Worm (Caenorhabditis elegans) whole organism, L3 larva: ENCODE results near the gene dmd-7.

Source experiments
- ZK546.5 ChIP-seq: sonication (generic microtip); optimal IDR thresholded peaks from 2 replicates; lab custom pipeline; 2017; ENCODE audit warnings: missing biosample characterization, missing genetic modification characterization
- aly-2 ChIP-seq: fragments of 150-350 bp; optimal IDR thresholded peaks from 2 replicates; lab custom pipeline; 2014; ENCODE audit warnings: missing biosample characterization, missing genetic modification characterization
- ama-1 ChIP-seq: fragments of 150-350 bp; optimal IDR thresholded peaks from 2 replicates; lab custom pipeline; 2018
- ceh-16 ChIP-seq: sonication (generic microtip); optimal IDR thresholded peaks from 2 replicates; lab custom pipeline; 2017; ENCODE audit warnings: missing biosample characterization, missing genetic modification characterization
- ceh-28 ChIP-seq: fragments of 150-350 bp; optimal IDR thresholded peaks from 2 replicates; lab custom pipeline; 2014; ENCODE audit warnings: missing biosample characterization, missing genetic modification reagents, missing genetic modification characterization
- ceh-9 ChIP-seq: sonication (generic microtip); optimal IDR thresholded peaks from 2 replicates; lab custom pipeline; 2018; ENCODE audit warnings: missing biosample characterization, missing genetic modification characterization
- egl-27 ChIP-seq: sonication (generic microtip); optimal IDR thresholded peaks from 4 replicates; lab custom pipeline; 2017; ENCODE audit warnings: missing biosample characterization, missing genetic modification reagents, missing genetic modification characterization
- egl-5 ChIP-seq: fragments of 150-350 bp; optimal IDR thresholded peaks from 2 replicates; lab custom pipeline; 2017; ENCODE audit warnings: missing biosample characterization, missing genetic modification reagents, missing genetic modification characterization, inconsistent platforms
- elt-1 ChIP-seq: fragments of 150-350 bp; optimal IDR thresholded peaks from 2 replicates; lab custom pipeline; 2014; ENCODE audit warnings: missing biosample characterization, missing genetic modification characterization
- elt-2 ChIP-seq: sonication (generic microtip); optimal IDR thresholded peaks from 2 replicates; lab custom pipeline; 2016; ENCODE audit warnings: missing genetic modification reagents, mild to moderate bottlenecking, missing genetic modification characterization, missing compliant biosample characterization
- elt-3 ChIP-seq, 3 experiments: fragments of 150-350 bp in 1 of 3; sonication (generic microtip) in 2 of 3; optimal IDR thresholded peaks; 2 replicates in 2 of 3; 4 replicates in 1 of 3; lab custom pipeline; 2014 to 2017; ENCODE audit warnings: missing biosample characterization in 3 of 3, missing genetic modification characterization in 3 of 3
- eor-1 ChIP-seq, 2 experiments: fragments of 150-350 bp; optimal IDR thresholded peaks; 2 replicates each; lab custom pipeline; 2014 to 2018; ENCODE audit warnings: missing biosample characterization in 2 of 2, missing genetic modification characterization in 2 of 2
- fkh-10 ChIP-seq: sonication (generic microtip); optimal IDR thresholded peaks from 2 replicates; lab custom pipeline; 2017; ENCODE audit warnings: missing biosample characterization, missing genetic modification reagents, missing genetic modification characterization
- fkh-2 ChIP-seq: fragments of 150-350 bp; optimal IDR thresholded peaks from 2 replicates; lab custom pipeline; 2014; ENCODE audit warnings: missing biosample characterization, missing genetic modification reagents, missing genetic modification characterization
- fos-1 ChIP-seq: fragments of 150-350 bp; optimal IDR thresholded peaks from 2 replicates; lab custom pipeline; 2014; ENCODE audit warnings: missing biosample characterization, missing genetic modification characterization
- jun-1 ChIP-seq: fragments of 150-350 bp; optimal IDR thresholded peaks from 2 replicates; lab custom pipeline; 2014; ENCODE audit warnings: missing biosample characterization, missing genetic modification reagents, missing genetic modification characterization
- lin-15B ChIP-seq: fragments of 150-350 bp; optimal IDR thresholded peaks from 2 replicates; lab custom pipeline; 2014; ENCODE audit warnings: missing biosample characterization, missing genetic modification characterization
- lin-39 ChIP-seq: fragments of 150-350 bp; optimal IDR thresholded peaks from 2 replicates; lab custom pipeline; 2018; ENCODE audit warnings: missing biosample characterization, missing genetic modification reagents, missing genetic modification characterization
- nfya-1 ChIP-seq: sonication (generic microtip); optimal IDR thresholded peaks from 2 replicates; lab custom pipeline; 2017; ENCODE audit warnings: missing genetic modification characterization, mild to moderate bottlenecking, missing compliant biosample characterization, antibody characterized with exemption, moderate library complexity; ENCODE audit not compliant: insufficient read depth
- nhr-11 ChIP-seq: fragments of 150-350 bp; optimal IDR thresholded peaks from 2 replicates; lab custom pipeline; 2014; ENCODE audit warnings: missing biosample characterization, missing genetic modification characterization
- nhr-12 ChIP-seq: fragments of 150-350 bp; optimal IDR thresholded peaks from 2 replicates; lab custom pipeline; 2014; ENCODE audit warnings: missing biosample characterization, missing genetic modification characterization
- nhr-25 ChIP-seq: sonication (generic microtip); optimal IDR thresholded peaks from 2 replicates; lab custom pipeline; 2017; ENCODE audit warnings: missing biosample characterization, missing genetic modification characterization
- nhr-28 ChIP-seq: fragments of 150-350 bp; optimal IDR thresholded peaks from 2 replicates; lab custom pipeline; 2014; ENCODE audit warnings: missing biosample characterization, missing genetic modification characterization
- nhr-43 ChIP-seq: sonication (generic microtip); optimal IDR thresholded peaks from 2 replicates; lab custom pipeline; 2016; ENCODE audit warnings: mild to moderate bottlenecking, missing genetic modification characterization, missing compliant biosample characterization; ENCODE audit not compliant: poor library complexity, severe bottlenecking
- nhr-67 ChIP-seq: fragments of 150-350 bp; optimal IDR thresholded peaks from 2 replicates; lab custom pipeline; 2014; ENCODE audit warnings: missing biosample characterization, missing genetic modification characterization
- nhr-76 ChIP-seq: fragments of 150-350 bp; sonication (generic microtip); optimal IDR thresholded peaks from 5 replicates; lab custom pipeline; 2014; ENCODE audit warnings: missing biosample characterization, missing genetic modification characterization
- pqm-1 ChIP-seq: fragments of 150-350 bp; optimal IDR thresholded peaks from 2 replicates; lab custom pipeline; 2017; ENCODE audit warnings: missing biosample characterization, missing genetic modification characterization, inconsistent platforms
- sea-2 ChIP-seq: fragments of 150-350 bp; sonication (generic microtip); optimal IDR thresholded peaks from 4 replicates; lab custom pipeline; 2014; ENCODE audit warnings: missing biosample characterization, missing genetic modification reagents, missing genetic modification characterization
- skn-1 ChIP-seq: fragments of 150-350 bp; optimal IDR thresholded peaks from 2 replicates; lab custom pipeline; 2014; ENCODE audit warnings: missing biosample characterization, missing genetic modification characterization
- snpc-4 ChIP-seq: fragments of 150-350 bp; optimal IDR thresholded peaks from 2 replicates; lab custom pipeline; 2014; ENCODE audit warnings: missing biosample characterization, missing genetic modification characterization
- unc-62 ChIP-seq: fragments of 150-350 bp; sonication (generic microtip); optimal IDR thresholded peaks from 4 replicates; lab custom pipeline; 2014; ENCODE audit warnings: missing biosample characterization, missing genetic modification reagents, missing genetic modification characterization
- zag-1 ChIP-seq: fragments of 150-350 bp; optimal IDR thresholded peaks from 2 replicates; lab custom pipeline; 2014; ENCODE audit warnings: missing biosample characterization, missing genetic modification characterization
- ztf-4 ChIP-seq: fragments of 150-350 bp; optimal IDR thresholded peaks from 2 replicates; lab custom pipeline; 2014; ENCODE audit warnings: missing biosample characterization, missing genetic modification characterization

Gene dmd-7

ce11 chrV:6202573-6202972 is 44.2 kb upstream of the dmd-7 start, which contains the start of gene ttn-1:
Gene ttn-1, minus strand, starts transcription at chrV:6202632.
- TF ChIP-seq lin-39 (tag; lab: Kevin White, UChicago) (peak; percentile 52), aly-2 (tag; lab: Kevin White, UChicago) (no peak)

- TF ChIP-seq nfya-1 (tag; lab: Kevin White, UChicago) (peak; percentile 30), sea-2 (no peak), eor-1 (tag; optimal IDR thresholded peaks at IDR 0.05; lab: Kevin White, UChicago) (no peak), nhr-28 (tag; lab: Kevin White, UChicago) (no peak), snpc-4 (tag; lab: Kevin White, UChicago) (no peak), egl-27 (tag; lab: Kevin White, UChicago) (no peak), pqm-1 (tag; lab: Kevin White, UChicago) (no peak), elt-3 (tag; optimal IDR thresholded peaks at IDR 0.05; lab: Kevin White, UChicago) (no peak), nhr-12 (tag; lab: Kevin White, UChicago) (no peak), egl-5 (peak; percentile 32), ceh-9 (tag; lab: Kevin White, UChicago) (no peak), unc-62 (GFP tag; lab: Kevin White, UChicago) (no peak), elt-1 (tag; lab: Kevin White, UChicago) (no peak), fkh-10 (no peak), nhr-25 (no peak), fkh-2 (tag; lab: Kevin White, UChicago) (no peak), nhr-11 (tag; lab: Kevin White, UChicago) (peak; percentile 39), ZK546.5 (tag; lab: Kevin White, UChicago) (no peak)
Observed at ce11 chrV:6204046-6204445, 42.7 kb upstream of the dmd-7 start.

ce11 chrV:6206498-6206897 is 40.2 kb upstream of the dmd-7 start, which contains the start of gene W06H8.2:
Gene W06H8.2, plus strand, starts transcription at chrV:6206755.
- TF ChIP-seq skn-1 (tag; lab: Kevin White, UChicago) (peak; percentile 24), nhr-76 (tag; lab: Kevin White, UChicago) (no peak)
- TF ChIP-seq, all 47 proteins: peak for 1

- TF ChIP-seq ama-1 (lab: Kevin White, UChicago) (no peak), jun-1 (no peak), ceh-9 (tag; lab: Kevin White, UChicago) (no peak), ZK546.5 (tag; lab: Kevin White, UChicago) (no peak), egl-27 (tag; lab: Kevin White, UChicago) (no peak), skn-1 (tag; lab: Kevin White, UChicago) (no peak), nhr-43 (tag; lab: Kevin White, UChicago) (no peak), nhr-67 (tag; lab: Kevin White, UChicago) (no peak), ceh-16 (tag; lab: Kevin White, UChicago) (no peak), ceh-28 (no peak), elt-2 (tag; lab: Kevin White, UChicago) (no peak), fos-1 (tag; lab: Kevin White, UChicago) (no peak), ztf-4 (tag; lab: Kevin White, UChicago) (no peak), zag-1 (no peak)
- TF ChIP-seq, all 47 proteins: peak for 0
Observed at ce11 chrV:6208585-6208984, 38.1 kb upstream of the dmd-7 start, which contains the start of gene rme-1. Gene rme-1, plus strand, starts transcription at chrV:6208885.

ce11 chrV:6209930-6210647 is 36.6 kb upstream of the dmd-7 start:
- TF ChIP-seq elt-2 (tag; lab: Kevin White, UChicago), result peak; percentile 64
- TF ChIP-seq lin-15B, result no peak
